Fruit fly (Drosophila melanogaster) whole organism, wandering third instar larva: ENCODE results near the gene AcCoAS.
A peak's percentile ranks its signal among the peaks of the same experiment; 100 is the strongest.

Experiments
- Abd-B ChIP-seq: fragments of >200 bp; optimal IDR thresholded peaks from 2 replicates; lab custom pipeline; 2017; ENCODE audit warnings: missing biosample characterization, missing genetic modification characterization
- CrebA ChIP-seq: fragments of 200-800 bp; sonication (Bioruptor generic); optimal IDR thresholded peaks from 2 replicates; lab custom pipeline; 2016; ENCODE audit warnings: missing biosample characterization, mild to moderate bottlenecking, missing genetic modification characterization, borderline replicate concordance
- Rel ChIP-seq, 2 experiments: fragments of 200-800 bp; sonication (Bioruptor generic) in 1 of 2; optimal IDR thresholded peaks; 2 replicates in 1 of 2; 3 replicates in 1 of 2; lab custom pipeline; 2016 to 2019; ENCODE audit warnings: mild to moderate bottlenecking in 2 of 2, missing biosample characterization in 2 of 2, missing genetic modification characterization in 2 of 2, moderate library complexity in 1 of 2
- Sp1 ChIP-seq: fragments of 200-800 bp; sonication (Bioruptor generic); optimal IDR thresholded peaks from 3 replicates; lab custom pipeline; 2019; ENCODE audit warnings: missing biosample characterization, mild to moderate bottlenecking, missing genetic modification characterization, moderate library complexity
- brk ChIP-seq: fragments of 200-800 bp; sonication (Bioruptor generic); optimal IDR thresholded peaks from 2 replicates; lab custom pipeline; 2016; ENCODE audit warnings: missing biosample characterization, mild to moderate bottlenecking, missing genetic modification characterization
- h ChIP-seq: fragments of 200-800 bp; sonication (Bioruptor generic); optimal IDR thresholded peaks from 3 replicates; lab custom pipeline; 2016; ENCODE audit warnings: missing biosample characterization, mild to moderate bottlenecking, missing genetic modification characterization

DNA sequence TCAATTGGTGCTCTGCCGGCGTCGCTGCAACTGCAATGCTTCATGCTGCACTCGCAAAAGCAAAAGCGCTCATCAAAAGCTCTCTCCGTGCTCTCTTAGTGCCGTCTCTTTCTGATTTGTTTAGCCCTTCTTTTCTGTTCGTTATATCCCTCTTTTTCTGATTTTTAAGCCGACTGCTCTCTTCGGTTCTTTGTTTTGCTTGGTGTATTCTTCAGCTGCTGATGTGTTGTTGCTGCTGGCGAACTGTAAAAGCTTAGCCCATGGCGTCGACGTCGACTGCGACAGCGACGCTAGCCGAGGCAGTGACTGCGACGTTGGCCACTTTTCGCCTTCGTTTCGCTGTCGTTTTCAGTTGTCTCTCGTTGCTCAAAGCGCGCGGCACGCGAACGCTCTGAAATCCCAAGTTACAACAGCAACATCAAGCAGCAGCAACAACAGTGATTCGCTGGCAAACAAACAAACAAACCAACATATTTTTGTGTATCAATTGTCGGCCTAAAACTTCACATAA lies 40.0 kb downstream of the AcCoAS start:
- TF ChIP-seq CrebA (GFP tag; lab: Kevin White, UChicago) (peak; percentile 46), Abd-B (GFP tag; lab: Kevin White, UChicago) (no peak), Rel (GFP tag; optimal IDR thresholded peaks at IDR 0.05; lab: Kevin White, UChicago) (no peak), Rel (tag; optimal IDR thresholded peaks at IDR 0.05; lab: Kevin White, UChicago) (peak; percentile 47), h (GFP tag; lab: Kevin White, UChicago) (peak; percentile 57), Sp1 (GFP tag; lab: Kevin White, UChicago) (peak; percentile 49), brk (GFP tag; lab: Kevin White, UChicago) (no peak)
